Worm (Caenorhabditis elegans) whole organism, L4/young adult: Measurements from ENCODE around the gene Y54F10AM.11.
A peak's percentile ranks its signal among the peaks of the same experiment; 100 is the strongest.

ENCODE experiments used
- W03F9.2 ChIP-seq: fragments of 150-350 bp; optimal IDR thresholded peaks from 2 replicates; lab custom pipeline; 2014; ENCODE audit warnings: missing biosample characterization, missing genetic modification characterization
- dao-5 ChIP-seq: sonication (generic microtip); optimal IDR thresholded peaks from 2 replicates; lab custom pipeline; 2016; ENCODE audit warnings: missing genotype, missing genetic modification characterization, moderate library complexity, missing compliant biosample characterization
- him-1 ChIP-seq: sonication (generic microtip); optimal IDR thresholded peaks from 2 replicates; lab custom pipeline; 2016; ENCODE audit warnings: missing genotype, missing genetic modification reagents, missing genetic modification characterization, missing compliant biosample characterization

The Y54F10AM.11 gene

DNA sequence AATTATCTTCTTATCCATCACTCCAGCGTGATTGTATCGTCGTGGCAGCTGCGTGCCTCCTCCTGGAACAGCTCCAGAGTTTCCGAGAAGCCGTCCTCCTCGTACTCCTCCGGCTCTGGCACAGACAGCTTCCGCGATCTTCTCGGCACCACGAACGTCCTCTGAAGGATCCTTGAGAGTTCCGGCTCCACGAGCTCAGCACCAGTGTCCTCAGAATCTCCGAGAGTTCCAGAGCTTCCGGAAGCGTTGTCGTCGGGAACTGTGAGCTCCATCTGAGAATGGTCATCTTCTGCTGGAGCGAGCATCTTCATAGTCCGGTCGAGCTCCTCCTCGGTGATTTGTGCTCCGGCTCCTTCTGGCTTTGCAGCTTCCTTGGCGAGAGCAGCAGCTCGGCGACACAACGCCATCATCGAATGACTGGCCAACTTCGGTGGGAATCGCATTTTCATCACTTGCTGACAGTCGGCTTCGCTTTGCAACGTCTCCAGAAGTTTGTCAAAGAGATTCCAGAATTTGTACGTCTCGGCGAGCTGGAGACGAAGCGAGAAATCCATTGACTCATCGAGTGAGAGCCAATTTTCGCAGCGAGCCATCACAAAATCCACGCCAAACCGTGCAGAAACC, 638 bp downstream of the Y54F10AM.11 start:
- TF ChIP-seq W03F9.2 (tag; lab: Kevin White, UChicago) = no peak
- TF ChIP-seq dao-5 (tag; lab: Kevin White, UChicago) = no peak
- TF ChIP-seq him-1 (tag; lab: Kevin White, UChicago) = no peak

DNA sequence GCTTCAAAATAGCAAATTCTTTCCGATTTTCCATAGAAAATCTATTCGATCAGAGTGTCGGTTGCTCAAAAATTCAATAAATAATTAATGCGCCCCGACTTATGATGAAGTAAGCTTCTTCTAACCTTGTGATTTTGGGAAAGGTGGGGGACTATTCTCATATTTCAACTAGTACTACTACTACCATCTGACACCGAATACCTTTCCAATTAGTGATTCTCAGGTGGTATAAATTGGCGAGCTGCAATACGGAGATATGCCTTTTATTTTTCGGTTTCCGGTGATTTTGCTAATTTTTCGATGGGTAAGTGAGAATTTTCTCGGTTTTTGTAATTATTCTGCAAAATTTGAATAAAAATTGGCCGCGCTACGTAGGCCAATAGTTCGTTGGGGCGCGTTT, 2.4 kb downstream of the Y54F10AM.11 start, which contains the start of gene nhr-239:
Gene nhr-239, plus strand, starts transcription at position 301 of the 400 bp plus-strand sequence.
- TF ChIP-seq dao-5 (tag; lab: Kevin White, UChicago) = no peak
- no peak for TF ChIP-seq him-1 (tag; lab: Kevin White, UChicago)
- TF ChIP-seq W03F9.2 (tag; lab: Kevin White, UChicago) = no peak

DNA sequence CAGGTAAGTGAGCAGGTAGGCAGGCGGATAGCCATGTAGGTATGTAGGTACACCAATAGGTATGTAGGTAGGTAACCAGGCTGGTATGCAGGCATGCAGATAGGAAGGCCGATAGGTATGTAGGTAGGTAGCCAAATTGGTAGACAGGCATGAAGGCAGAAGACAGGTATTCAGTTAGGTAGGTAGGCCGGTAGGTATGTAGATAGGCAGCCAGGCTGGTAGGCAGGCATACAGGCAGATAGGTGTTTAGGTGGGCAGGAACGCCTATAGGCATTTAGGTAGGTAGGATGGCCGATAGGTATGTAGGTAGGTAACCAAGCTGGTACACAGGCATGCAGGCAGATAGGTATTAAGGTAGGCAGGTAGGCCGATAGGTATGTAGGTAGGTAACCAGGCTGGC, 3.0 kb downstream of the Y54F10AM.11 start:
- no peak for TF ChIP-seq him-1 (tag; lab: Kevin White, UChicago)
- TF ChIP-seq dao-5 (tag; lab: Kevin White, UChicago) = no peak
- no peak for TF ChIP-seq W03F9.2 (tag; lab: Kevin White, UChicago)

DNA sequence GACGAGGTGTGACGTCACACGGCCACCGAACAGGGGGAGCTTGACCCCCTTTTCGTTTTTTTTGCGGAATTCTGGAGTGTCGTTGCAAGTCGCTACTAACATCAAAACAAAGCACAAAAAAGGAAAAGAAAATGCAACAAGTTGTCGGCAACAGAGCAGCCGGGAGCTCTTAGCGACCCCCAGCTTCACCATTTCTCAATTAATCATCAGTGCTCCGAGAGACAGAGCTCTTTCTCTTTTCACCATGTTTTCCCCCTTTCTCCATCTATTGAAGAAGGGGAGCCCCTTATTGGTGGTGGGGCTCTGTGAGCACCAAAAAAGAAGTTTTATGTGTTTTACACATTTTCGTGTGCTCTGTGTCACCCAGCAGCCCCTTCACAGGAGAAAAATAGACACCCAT, 10.2 kb downstream of the Y54F10AM.11 start:
- TF ChIP-seq dao-5 (tag; lab: Kevin White, UChicago) = no peak
- no peak for TF ChIP-seq W03F9.2 (tag; lab: Kevin White, UChicago)
- no peak for TF ChIP-seq him-1 (tag; lab: Kevin White, UChicago)

DNA sequence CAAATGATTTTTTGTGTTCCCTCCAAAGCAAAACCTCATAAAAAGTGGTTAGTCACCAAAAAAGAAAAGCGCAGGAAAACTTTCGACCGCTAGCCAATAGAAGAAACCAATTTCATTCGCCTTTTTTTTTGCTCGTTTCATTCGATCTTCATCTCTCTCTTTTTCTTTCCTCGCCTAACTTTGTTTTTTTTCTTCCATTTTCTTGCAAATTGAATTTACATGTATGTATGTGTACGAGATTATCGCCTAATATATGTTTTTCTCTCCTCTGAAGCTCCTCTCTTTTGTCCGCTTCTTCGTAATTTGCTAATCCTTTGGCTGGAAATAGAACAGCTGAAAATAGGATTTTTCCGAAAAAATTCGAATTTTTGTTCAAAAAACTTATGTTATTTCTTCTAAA, 11.4 kb downstream of the Y54F10AM.11 start:
- no peak for TF ChIP-seq him-1 (tag; lab: Kevin White, UChicago)
- no peak for TF ChIP-seq dao-5 (tag; lab: Kevin White, UChicago)
- TF ChIP-seq W03F9.2 (tag; lab: Kevin White, UChicago) = no peak

DNA sequence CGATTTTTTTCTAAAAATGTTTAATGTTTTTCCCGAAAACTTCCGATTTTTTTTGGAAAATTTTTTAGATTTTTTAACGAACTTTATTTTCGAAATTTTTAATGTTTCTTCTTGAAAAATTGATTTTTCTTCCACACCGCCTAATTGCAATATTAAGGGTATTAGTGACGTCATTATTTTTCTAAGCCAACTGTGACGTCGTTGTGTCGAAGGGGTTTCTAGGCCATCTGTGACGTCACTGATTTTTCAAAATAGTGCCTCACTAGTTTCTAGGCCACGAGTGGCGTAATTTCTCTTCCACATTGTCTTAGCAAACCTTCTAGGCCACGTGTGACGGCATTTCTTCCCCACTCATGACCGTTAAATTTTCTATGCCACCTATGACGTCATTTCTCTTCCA, 11.8 kb downstream of the Y54F10AM.11 start:
- TF ChIP-seq dao-5 (tag; lab: Kevin White, UChicago) (no peak), W03F9.2 (tag; lab: Kevin White, UChicago) (no peak), him-1 (tag; lab: Kevin White, UChicago) (no peak)

DNA sequence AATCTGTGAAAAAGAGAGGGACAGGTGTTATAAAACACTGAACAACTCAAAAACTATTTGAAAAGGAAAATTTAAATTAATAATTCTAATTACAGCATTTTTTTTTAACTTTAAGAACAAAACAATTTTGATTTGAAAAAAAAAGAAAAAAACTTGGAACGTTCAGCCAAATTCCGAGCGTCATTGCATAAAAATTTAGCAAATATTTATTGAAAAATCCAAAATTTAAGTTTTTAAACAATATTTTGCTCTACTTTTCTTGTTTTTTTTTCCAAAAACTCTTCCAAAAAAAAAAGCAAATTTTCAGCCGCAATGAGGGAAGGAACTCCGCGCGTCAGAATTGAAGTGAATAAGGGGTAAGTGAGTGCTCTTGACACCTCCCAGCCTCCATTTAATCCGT, 14.2 kb downstream of the Y54F10AM.11 start, which contains the start of gene feh-1:
Gene feh-1, plus strand, starts transcription at position 301 of the 400 bp plus-strand sequence.
- no peak for TF ChIP-seq dao-5 (tag; lab: Kevin White, UChicago)
- no peak for TF ChIP-seq him-1 (tag; lab: Kevin White, UChicago)
- TF ChIP-seq W03F9.2 (tag; lab: Kevin White, UChicago) = no peak

DNA sequence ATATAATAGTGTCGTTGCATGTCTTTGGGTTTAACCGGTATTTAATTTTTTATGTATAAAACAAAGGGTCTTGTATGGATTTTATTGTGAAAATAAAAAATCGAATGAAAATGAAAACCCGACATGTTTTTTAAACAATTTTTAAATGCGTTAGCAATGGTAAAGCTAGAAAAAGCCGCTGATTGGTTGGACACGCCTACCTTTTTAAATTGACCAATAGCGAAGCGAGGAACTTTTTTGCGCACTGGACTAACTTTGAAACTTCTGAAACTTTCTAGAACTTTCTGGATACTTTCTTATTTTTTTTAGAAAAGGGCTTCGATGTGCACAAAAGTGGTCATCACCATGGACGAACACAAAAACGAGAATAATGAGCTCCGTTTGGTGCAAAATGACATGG, 17.5 kb downstream of the Y54F10AM.11 start:
- TF ChIP-seq him-1 (tag; lab: Kevin White, UChicago) = no peak
- TF ChIP-seq dao-5 (tag; lab: Kevin White, UChicago) = no peak
- no peak for TF ChIP-seq W03F9.2 (tag; lab: Kevin White, UChicago)

DNA sequence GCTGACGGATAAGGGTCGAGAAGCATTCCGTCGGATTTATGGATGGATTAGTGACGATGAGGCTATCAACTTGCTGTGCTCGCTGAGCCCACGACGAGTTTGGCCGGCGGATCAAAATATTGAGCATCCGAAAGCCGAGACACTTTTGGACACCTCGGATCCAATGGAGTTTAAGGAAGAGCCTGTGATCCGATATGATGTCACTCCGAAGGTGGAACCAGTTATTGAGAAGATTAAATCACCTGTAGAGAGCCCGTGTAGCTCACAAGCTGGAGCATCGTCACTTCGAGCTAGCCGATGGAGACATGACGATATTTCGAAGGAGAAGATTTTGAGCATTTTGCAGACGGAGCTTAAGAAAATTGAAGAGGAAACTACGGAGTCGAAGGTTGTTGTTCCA, 23.3 kb downstream of the Y54F10AM.11 start:
- no peak for TF ChIP-seq W03F9.2 (tag; lab: Kevin White, UChicago)
- TF ChIP-seq dao-5 (tag; lab: Kevin White, UChicago) = no peak

DNA sequence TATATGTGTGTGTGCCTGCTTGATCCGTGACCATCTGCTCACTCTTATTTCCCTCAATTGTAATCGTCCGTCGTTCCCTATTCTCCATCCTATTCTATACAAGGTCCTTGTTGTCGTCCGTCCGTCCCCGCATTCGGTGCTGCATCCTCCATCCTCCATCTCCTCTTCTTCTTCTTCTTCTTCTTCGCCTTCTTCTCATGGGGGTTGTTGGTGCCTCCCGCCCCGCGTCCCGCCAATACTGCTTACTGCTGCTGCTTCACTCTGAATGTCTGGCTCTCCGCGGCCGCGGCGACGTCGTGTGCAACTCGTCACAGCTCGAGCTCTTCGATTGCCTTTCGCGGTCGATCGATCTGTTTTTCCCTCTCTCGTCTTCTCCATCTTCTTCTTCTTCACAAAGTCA, 28.7 kb downstream of the Y54F10AM.11 start:
- TF ChIP-seq dao-5 (tag; lab: Kevin White, UChicago) = no peak
- TF ChIP-seq W03F9.2 (tag; lab: Kevin White, UChicago) = no peak
- TF ChIP-seq him-1 (tag; lab: Kevin White, UChicago) = peak; percentile 49

DNA sequence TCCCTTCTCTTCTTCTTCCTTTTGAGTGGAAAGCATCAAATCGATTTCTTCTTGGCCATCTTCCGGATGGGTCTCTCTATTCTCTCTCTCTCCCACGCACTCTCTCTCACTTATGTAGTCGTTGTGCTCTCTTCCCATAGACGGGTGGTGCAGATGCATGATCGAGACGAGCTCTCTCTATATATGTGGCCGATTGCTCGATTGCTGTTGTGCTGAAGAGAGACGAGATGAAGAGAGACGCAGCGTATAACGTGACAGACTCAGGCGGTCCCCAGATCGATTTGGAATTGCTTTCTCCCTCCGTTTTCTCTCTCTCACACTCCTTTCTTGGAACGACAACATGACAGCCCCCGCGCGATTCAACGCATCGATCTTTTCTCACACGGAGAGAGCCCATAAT, 31.1 kb downstream of the Y54F10AM.11 start:
- TF ChIP-seq dao-5 (tag; lab: Kevin White, UChicago) (no peak), him-1 (tag; lab: Kevin White, UChicago) (peak; percentile 88)

DNA sequence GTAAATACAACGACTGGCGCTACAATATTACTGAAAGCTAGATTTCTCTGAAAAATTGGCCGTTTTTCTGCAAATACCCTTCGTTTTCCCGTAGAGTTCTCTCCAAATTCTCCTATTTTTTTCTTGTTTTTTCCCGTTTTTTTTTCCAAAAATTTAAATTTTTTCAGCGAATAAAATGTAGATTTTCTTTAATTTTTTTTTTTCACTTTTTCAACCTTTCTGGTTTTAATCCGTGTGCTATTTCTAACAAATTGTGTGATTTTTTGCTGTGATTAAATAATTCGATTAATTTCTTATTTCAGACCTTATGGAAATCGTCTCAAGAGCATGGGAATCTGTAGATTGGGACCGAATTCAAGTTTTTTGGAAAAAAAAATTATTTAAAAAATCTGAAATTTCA, 33.5 kb downstream of the Y54F10AM.11 start, which contains the start of gene cone-1:
Gene cone-1, plus strand, starts transcription at position 301 of the 400 bp plus-strand sequence.
- no peak for TF ChIP-seq dao-5 (tag; lab: Kevin White, UChicago)

DNA sequence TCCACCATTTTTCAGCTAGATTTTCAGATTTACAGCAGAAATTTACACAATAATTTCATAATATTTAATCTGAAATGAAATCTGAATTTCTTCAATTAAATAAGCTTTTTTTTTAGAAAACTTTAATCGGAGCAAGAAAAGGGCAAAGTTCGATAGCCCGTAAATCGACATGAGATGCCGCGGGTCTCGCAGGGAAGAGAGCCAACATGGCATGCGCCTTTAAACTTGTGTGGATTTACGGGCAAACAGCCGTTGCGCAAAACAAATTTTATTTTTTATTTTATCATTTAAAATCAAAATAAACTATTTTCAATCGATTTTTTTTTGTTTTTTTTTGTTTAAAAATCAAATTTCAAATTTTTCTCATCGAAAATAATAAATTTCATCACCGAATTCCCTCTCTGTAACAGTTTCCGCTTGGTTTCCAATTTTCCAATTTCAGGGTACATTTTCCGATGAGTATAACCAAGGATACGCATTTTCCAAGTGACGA, 35.1 kb downstream of the Y54F10AM.11 start, which contains the start of the genes Y54F10AM.15, rbc-2 and ndua-8:
Gene Y54F10AM.15, minus strand, starts transcription at position 59 of the 493 bp plus-strand sequence.
Gene rbc-2, minus strand, starts transcription at position 69 of the 493 bp plus-strand sequence.
Gene ndua-8, plus strand, starts transcription at position 443 of the 493 bp plus-strand sequence.
- TF ChIP-seq dao-5 (tag; lab: Kevin White, UChicago) = no peak
- TF ChIP-seq W03F9.2 (tag; lab: Kevin White, UChicago) = peak; percentile 96
- TF ChIP-seq him-1 (tag; lab: Kevin White, UChicago) = peak; percentile 69

DNA sequence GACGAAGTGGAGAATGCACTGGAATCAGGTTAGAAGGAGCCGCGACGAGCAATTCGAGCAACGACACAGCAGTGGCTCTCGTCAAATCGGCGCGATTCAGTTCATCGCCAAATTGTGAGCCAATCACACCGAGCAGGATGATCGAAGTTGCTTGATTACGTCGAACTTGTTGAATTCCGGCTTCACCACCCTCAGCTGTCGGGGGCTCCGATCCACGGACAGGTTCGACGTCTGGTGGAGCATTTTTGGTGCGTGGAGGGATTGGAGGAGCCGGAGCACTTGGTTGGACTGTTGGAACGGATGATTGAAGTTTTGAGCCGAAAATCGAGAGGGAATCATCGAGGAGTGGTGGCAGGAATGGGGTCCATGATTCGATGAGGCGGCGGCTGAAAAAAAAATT, 48.3 kb downstream of the Y54F10AM.11 start:
- TF ChIP-seq him-1 (tag; lab: Kevin White, UChicago) (no peak), dao-5 (tag; lab: Kevin White, UChicago) (no peak), W03F9.2 (tag; lab: Kevin White, UChicago) (no peak)
